Fruit fly (Drosophila melanogaster) whole organism, prepupa: ENCODE results near the gene CG31549.

Source experiments
- CG6792 ChIP-seq: fragments of 200-800 bp; sonication (Bioruptor generic); optimal IDR thresholded peaks from 3 replicates; lab custom pipeline; 2016; ENCODE audit warnings: missing biosample characterization, missing genetic modification characterization
- CG6854 ChIP-seq: fragments of 200-800 bp; sonication (Bioruptor generic); optimal IDR thresholded peaks from 2 replicates; lab custom pipeline; 2017; ENCODE audit warnings: missing biosample characterization, mild to moderate bottlenecking, missing genetic modification characterization
- Ets21C ChIP-seq: fragments of 200-800 bp; sonication (Bioruptor generic); optimal IDR thresholded peaks from 3 replicates; lab custom pipeline; 2016; ENCODE audit warnings: missing biosample characterization, missing genetic modification characterization
- dsx ChIP-seq: fragments of 200-800 bp; optimal IDR thresholded peaks from 3 replicates; lab custom pipeline; 2019; ENCODE audit warnings: missing biosample characterization, mild to moderate bottlenecking, missing genetic modification characterization, moderate library complexity; ENCODE audit not compliant: poor library complexity, severe bottlenecking
- fd59A ChIP-seq: fragments of 200-800 bp; sonication (Bioruptor generic); optimal IDR thresholded peaks from 2 replicates; lab custom pipeline; 2017; ENCODE audit warnings: missing biosample characterization, mild to moderate bottlenecking, missing genetic modification characterization, missing genetic modification reagents
- fd85E ChIP-seq: fragments of 200-800 bp; sonication (Bioruptor generic); optimal IDR thresholded peaks from 3 replicates; lab custom pipeline; 2016; ENCODE audit warnings: missing biosample characterization, missing genetic modification characterization
- topi ChIP-seq: fragments of 200-800 bp; sonication (Bioruptor generic); optimal IDR thresholded peaks from 3 replicates; lab custom pipeline; 2016; ENCODE audit warnings: missing biosample characterization, missing genetic modification characterization

DNA sequence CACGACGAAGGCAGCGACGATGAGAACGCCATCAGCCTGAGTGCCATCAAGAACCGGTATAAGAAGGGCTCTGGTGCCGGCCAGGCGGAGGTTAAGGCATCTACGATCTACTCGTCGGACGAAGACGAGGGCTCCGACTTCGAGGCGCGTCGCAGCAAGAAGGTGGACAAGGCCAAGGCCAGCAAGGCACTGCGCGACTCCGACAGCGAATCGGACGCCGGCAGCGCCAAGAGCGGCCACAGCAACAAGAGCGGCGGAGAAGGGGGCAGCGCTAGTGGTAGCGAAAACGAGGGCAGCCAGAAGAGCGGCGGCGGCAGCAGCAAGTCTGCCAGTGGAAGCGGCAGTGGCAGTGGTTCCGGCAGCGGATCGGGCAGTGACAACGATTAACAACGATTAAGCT, 16.5 kb upstream of the CG31549 start:
- no peak for TF ChIP-seq Ets21C (GFP tag; lab: Kevin White, UChicago)
- TF ChIP-seq fd85E (GFP tag; lab: Kevin White, UChicago), result no peak
- no peak for TF ChIP-seq fd59A
- TF ChIP-seq CG6792 (GFP tag; lab: Kevin White, UChicago), result no peak
- TF ChIP-seq topi (GFP tag; lab: Kevin White, UChicago), result no peak
- TF ChIP-seq dsx, result no peak
- no peak for TF ChIP-seq CG6854 (GFP tag; lab: Kevin White, UChicago)
